Worm (Caenorhabditis elegans) whole organism, L2 larva: ENCODE results near the gene E02H4.5.

Experiments
- R02D3.7 ChIP-seq: fragments of 150-350 bp; optimal IDR thresholded peaks from 2 replicates; lab custom pipeline; 2014; ENCODE audit warnings: missing biosample characterization, missing genetic modification characterization
- skn-1 ChIP-seq: sonication (generic microtip); optimal IDR thresholded peaks from 2 replicates; lab custom pipeline; 2017; ENCODE audit warnings: missing biosample characterization, missing genetic modification characterization

DNA sequence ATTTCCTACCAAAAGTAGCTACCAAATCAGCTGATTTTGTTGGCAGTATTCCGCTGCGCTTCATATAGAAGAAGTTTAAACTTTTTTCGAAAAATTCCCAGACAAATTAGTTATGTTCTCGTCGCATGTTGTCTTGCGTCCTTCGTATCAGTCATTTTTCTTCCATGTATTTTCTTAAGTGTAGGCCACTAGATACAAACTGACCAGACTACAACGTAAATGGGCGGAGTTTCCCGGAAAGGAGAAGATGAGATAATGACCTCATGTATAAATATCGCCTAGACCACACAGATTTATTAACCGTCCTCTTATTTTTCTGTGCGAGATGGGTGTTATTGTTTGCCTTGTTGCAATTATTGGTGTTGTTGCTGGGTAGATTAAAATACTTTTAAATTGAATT lies 29.7 kb downstream of the E02H4.5 start, which contains the start of gene cyp-13B2:
- TF ChIP-seq skn-1 (no peak), R02D3.7 (no peak)
